Worm (Caenorhabditis elegans) whole organism, L3 larva: ENCODE data around the gene F53F8.7.
A peak's percentile ranks its signal among the peaks of the same experiment; 100 is the strongest.

Experiments used
- R02D3.7 ChIP-seq: fragments of 150-350 bp; optimal IDR thresholded peaks from 2 replicates; lab custom pipeline; 2014; ENCODE audit warnings: missing biosample characterization, missing genetic modification characterization
- aly-2 ChIP-seq: fragments of 150-350 bp; optimal IDR thresholded peaks from 2 replicates; lab custom pipeline; 2014; ENCODE audit warnings: missing biosample characterization, missing genetic modification characterization
- ama-1 ChIP-seq: fragments of 150-350 bp; optimal IDR thresholded peaks from 2 replicates; lab custom pipeline; 2018
- ceh-9 ChIP-seq: sonication (generic microtip); optimal IDR thresholded peaks from 2 replicates; lab custom pipeline; 2018; ENCODE audit warnings: missing biosample characterization, missing genetic modification characterization
- elt-2 ChIP-seq: sonication (generic microtip); optimal IDR thresholded peaks from 2 replicates; lab custom pipeline; 2016; ENCODE audit warnings: missing genetic modification reagents, mild to moderate bottlenecking, missing genetic modification characterization, missing compliant biosample characterization
- fos-1 ChIP-seq: fragments of 150-350 bp; optimal IDR thresholded peaks from 2 replicates; lab custom pipeline; 2014; ENCODE audit warnings: missing biosample characterization, missing genetic modification characterization
- mdl-1 ChIP-seq: fragments of 150-350 bp; optimal IDR thresholded peaks from 2 replicates; lab custom pipeline; 2014; ENCODE audit warnings: missing biosample characterization, missing genetic modification characterization
- nhr-237 ChIP-seq: fragments of 150-350 bp; optimal IDR thresholded peaks from 2 replicates; lab custom pipeline; 2014; ENCODE audit warnings: missing biosample characterization, missing genetic modification characterization
- pha-4 ChIP-seq: fragments of 150-350 bp; optimal IDR thresholded peaks from 2 replicates; lab custom pipeline; 2014; ENCODE audit warnings: missing biosample characterization, missing genetic modification reagents, missing genetic modification characterization
- skn-1 ChIP-seq: fragments of 150-350 bp; optimal IDR thresholded peaks from 2 replicates; lab custom pipeline; 2014; ENCODE audit warnings: missing biosample characterization, missing genetic modification characterization

DNA sequence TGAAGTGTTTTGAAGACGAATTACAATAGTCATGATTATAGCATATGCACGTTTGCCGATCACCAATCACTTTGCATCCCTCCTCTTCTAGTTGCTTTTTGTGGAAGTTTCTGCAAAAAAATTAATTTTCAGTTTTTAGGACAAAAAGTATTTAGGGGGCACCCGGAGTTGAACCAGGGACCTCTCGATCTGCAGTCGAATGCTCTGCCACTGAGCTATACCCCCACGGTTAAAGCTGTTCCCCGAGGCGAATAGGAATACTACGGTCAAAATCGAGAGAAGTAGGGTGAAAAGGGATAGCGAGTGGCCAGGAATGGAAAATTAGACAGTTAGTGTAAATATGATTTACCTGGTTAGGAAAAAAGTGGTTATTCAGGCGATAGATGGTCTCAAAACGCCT is 4.2 kb downstream of the F53F8.7 start:
- no peak for TF ChIP-seq ama-1
- TF ChIP-seq nhr-237 (tag; lab: Kevin White, UChicago): no peak
- no peak for TF ChIP-seq skn-1 (tag; lab: Kevin White, UChicago)
- TF ChIP-seq pha-4 (tag; lab: Kevin White, UChicago): no peak
- no peak for TF ChIP-seq fos-1 (tag; lab: Kevin White, UChicago)
- TF ChIP-seq R02D3.7 (tag; lab: Kevin White, UChicago): no peak
- TF ChIP-seq ceh-9: no peak
- no peak for TF ChIP-seq mdl-1 (tag; lab: Kevin White, UChicago)
- no peak for TF ChIP-seq aly-2 (tag; lab: Kevin White, UChicago)
- TF ChIP-seq elt-2 (tag; lab: Kevin White, UChicago): peak; percentile 13
